Fruit fly (Drosophila melanogaster) whole organism, wandering third instar larva: ENCODE data around the gene CG13101.

Experiments
- Myc ChIP-seq: fragments of >200 bp; optimal IDR thresholded peaks from 2 replicates; lab custom pipeline; 2017
- Vsx2 ChIP-seq: fragments of 200-300, 225-300 bp; sonication (Bioruptor generic); optimal IDR thresholded peaks from 2 replicates; lab custom pipeline; 2018; ENCODE audit warnings: missing biosample characterization, missing genetic modification characterization; ENCODE audit not compliant: partially characterized antibody
- psq ChIP-seq: fragments of 200-800 bp; sonication (Bioruptor generic); optimal IDR thresholded peaks from 3 replicates; lab custom pipeline; 2017; ENCODE audit warnings: missing biosample characterization, mild to moderate bottlenecking, missing genetic modification characterization, moderate library complexity

DNA sequence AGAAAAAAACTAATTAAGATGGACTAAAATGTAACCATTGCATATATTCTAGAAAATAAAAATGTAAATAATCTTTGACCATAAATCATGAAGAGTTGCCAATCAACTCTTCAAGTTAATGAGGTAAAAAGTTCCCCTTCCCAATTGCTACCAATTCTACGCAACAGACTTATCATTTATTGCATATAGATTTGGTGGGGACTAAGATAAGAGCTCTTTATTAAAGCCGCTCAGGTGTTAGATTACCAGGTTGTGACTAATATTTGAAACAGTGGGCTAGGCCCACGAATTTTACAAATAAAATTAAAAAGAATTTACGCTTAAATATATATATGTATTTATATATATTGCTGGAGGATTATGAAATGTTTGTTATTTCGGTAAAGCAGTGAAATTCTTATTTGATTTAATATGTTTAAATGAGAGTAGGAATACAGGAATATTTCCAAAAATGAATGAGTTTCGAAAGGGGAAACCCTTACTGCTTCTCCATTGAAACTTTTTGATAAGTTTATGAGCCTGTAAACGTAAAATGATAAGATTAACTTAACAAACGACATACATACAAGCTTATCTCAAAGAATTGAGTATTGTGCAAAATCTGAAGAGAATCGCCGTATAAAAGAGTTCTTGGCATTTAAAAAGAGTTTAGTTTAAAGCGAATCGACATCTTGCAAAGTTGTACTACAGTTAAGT is 27.0 kb upstream of the CG13101 start, which contains the start of gene CG13102:
- no peak for TF ChIP-seq psq (GFP tag; lab: Kevin White, UChicago)
- no peak for TF ChIP-seq Vsx2
- TF ChIP-seq Myc = no peak
